Fruit fly (Drosophila melanogaster): ENCODE measurements around the gene CG14961.

The CG14961 gene

DNA sequence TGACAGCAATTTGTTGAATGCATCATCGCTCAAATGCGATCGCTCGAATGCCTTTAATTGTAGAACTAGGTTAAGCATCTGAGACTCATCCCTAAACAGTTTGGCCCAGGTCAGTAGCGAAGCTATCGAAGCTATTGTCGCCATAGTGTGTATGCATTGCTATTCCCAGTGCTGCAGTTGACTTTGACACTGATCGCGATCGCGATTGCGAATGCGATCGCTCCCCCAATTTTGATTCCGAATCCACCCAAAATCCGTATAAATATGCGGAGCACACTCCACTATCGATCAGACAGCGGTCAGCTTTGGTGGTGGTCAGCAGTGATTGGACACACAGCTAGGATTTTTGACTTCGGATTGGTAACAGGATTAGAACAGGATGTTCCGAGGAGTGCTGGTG, at the start of gene CG14961:
Gene CG14961, plus strand, starts transcription at position 301 of the 400 bp plus-strand sequence.
- TF ChIP-seq noc (tag; optimal IDR thresholded peaks at IDR 0.05): no peak

DNA sequence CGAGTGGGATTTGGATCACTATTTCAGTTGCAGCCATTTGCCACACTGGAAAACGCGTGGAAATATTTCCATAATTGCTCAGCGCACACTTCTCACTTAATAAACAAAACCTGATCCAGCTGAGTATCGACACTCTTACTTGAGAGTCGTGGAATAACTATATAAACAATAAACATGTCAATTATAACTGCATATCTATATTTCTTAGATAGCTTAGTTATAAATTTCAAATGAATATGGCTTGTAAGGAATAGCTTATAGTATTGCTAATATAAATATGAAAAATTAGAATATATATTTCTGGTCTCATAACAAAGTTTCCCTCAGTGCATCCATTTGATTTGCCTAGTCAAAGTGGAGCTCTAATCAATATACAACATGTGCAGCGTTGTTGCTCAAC, 46.6 kb upstream of the CG14961 start:
- no peak for TF ChIP-seq noc (tag; optimal IDR thresholded peaks at IDR 0.05)

DNA sequence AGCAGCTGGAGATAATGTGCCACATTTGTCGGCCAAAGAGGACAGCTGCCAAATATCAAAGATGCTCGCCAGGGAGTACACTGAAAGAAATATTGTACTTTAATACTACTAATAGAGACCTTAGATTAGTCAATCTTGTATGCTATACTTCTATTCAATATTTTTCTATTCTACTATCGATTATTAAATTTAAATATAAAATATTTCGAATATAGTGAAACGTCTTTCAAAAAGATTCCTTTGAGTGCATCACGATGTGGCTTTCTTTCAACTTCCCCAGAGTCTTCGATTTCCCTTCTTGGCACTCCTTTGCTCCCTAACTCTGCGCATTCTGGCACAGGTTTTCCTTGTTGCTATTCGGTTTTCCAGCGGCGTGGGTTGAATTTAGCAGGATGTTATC, 45.0 kb upstream of the CG14961 start:
- no peak for TF ChIP-seq noc (tag; optimal IDR thresholded peaks at IDR 0.05)

DNA sequence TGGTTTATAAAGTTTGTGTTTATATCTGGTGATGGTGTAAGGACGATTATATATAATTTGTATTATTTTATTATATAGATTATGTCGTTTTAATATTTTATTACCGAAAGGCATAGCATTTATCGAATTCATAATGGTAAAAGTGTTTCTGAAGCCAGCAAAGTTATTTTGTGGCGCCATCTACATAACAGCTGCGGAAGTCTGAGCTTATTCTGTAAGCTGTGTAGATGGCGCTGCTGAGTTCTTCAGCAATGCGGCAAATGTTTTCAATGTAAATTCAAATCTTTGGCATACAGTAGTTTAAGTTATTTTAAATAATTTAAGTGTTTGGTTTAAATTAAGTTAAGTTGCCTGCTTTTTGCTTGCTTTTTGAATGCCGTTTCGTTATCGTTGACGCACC, 41.4 kb upstream of the CG14961 start:
- no peak for TF ChIP-seq noc (tag; optimal IDR thresholded peaks at IDR 0.05)

DNA sequence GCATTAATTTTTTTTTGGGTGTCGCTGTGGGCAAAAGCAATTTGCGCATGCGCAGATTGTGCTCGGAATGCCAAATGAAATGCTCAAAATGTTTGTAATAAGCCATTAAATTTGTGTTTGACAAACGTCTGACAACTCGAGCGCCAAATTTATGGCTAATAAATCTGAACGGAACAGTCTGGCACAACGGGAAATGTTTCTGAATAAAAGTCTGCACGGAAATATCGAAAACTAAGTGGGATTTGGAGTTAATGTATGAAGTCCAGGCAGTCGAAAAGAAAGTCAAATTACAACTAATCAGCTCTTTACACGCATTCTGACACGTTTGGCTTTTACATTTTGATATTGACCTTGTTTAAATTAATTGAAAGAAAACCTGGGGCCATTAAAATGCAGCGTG, 38.7 kb upstream of the CG14961 start, which contains the start of gene CG12009:
Gene CG12009, plus strand, starts transcription at position 301 of the 400 bp plus-strand sequence.
- TF ChIP-seq noc (tag; optimal IDR thresholded peaks at IDR 0.05): no peak

DNA sequence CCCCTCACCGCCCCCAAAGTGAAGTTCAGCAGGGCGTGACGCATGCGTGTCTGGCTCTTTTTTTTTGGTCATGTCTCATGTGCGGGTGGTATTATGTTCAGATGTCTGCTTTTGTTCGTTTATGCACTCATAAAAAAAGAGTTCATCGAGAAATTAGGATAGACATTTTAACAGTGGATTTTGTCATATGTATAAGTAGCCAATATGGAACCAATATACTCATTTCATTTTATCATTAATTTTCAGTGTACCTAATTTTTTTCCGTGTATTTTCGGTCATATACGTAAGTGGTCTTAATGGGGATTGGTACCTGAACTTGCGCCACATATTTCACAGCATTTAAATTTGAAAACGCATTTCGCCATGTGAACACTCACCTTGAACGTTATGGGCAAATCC, 29.5 kb upstream of the CG14961 start:
- no peak for TF ChIP-seq noc (tag; optimal IDR thresholded peaks at IDR 0.05)

DNA sequence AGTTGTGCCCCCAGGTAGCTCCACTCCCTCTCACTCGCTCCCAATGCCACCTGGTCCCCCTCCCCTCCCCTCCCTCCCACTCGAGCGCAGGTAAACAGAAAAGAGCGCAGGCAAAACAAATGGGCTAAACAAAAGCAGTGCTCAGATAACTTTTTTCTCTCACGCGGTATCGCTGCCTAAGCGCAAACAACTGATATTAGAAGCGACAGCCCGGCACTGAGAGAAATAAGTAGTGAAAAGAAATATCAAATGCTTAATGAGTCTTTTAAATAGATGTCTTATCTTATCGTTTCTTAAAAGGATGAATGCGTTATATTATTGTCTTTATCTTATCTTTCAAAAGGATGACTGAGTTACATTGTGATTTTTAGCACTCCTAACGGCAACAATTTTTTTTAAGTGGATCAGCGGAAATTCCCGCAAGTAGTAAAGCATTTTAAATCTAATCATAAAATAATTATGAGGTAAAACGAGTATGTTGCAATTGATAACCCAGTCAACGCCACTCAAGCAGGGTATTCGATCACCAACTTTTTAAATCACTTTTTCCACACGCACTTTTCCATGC, 28.6 kb upstream of the CG14961 start:
- TF ChIP-seq noc (tag; optimal IDR thresholded peaks at IDR 0.05): peak; percentile 97

DNA sequence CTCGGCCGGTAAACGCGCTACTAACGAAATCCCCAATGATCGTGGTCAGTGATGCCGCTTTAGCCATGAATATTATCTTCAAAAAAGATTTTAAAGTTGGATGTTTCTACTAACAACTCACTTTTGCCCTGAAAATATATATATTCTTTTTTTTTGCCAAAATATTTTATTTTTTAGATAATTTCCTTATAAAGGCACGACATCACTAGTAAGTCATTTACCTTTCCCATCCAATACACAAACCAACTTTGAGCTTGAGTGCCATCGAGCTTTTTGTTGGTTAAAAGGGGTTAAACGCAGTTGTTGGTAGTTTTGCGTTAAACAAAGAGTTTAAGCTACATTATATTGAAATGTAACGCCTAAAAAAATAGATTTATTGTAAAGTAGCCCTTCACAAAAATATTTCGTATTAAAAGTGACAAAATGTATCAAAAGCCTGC, 26.8 kb upstream of the CG14961 start, which contains the start of gene CG14968:
Gene CG14968, minus strand, starts transcription at position 26 of the 440 bp plus-strand sequence.
- peak; percentile 96 for TF ChIP-seq noc (tag; optimal IDR thresholded peaks at IDR 0.05)

DNA sequence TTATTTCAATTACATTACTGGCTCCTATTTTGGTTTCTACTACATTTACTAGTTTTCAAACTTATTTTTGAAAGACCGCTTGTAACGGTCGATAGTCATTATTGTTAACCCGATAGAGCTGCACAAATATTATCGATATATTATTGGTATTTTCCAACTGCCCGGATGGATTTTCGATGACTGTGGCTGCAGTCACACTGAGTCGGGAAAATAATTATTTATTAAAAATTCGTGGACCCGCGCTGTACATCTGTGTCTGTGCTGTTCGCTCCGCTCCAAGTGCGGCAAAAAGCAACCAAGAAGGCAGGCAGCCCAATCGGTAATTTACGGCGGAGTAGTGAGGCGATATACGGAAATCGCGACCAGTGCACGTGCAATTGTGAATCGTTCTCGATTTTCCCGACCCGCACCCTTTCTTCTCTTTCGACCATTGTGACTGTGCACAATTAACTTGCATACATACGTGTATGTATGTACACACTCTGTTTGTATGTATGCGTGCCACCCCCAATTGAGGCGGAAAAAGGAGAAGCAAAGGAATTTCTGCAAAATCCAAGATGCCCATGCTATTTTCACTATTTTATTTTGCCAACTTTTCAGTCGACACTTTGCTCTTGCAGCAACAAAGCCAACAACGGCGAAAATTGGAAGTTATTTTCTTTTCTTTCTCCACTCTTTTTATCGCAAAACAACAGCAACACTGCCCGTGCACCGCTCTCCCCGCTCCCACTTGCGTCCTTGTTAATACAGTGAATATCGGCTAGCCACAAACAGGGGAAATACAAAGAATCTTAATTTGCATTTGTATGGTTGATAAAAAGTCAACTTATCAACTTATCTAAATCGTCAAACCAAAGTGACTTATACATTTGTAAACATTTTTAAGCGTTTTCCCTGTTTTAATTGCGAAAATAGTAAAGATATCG, 26.1 kb upstream of the CG14961 start, which contains the start of gene ZnT63C:
Gene ZnT63C, plus strand, starts transcription at position 175 of the 926 bp plus-strand sequence.
- TF ChIP-seq noc (tag; optimal IDR thresholded peaks at IDR 0.05): no peak

DNA sequence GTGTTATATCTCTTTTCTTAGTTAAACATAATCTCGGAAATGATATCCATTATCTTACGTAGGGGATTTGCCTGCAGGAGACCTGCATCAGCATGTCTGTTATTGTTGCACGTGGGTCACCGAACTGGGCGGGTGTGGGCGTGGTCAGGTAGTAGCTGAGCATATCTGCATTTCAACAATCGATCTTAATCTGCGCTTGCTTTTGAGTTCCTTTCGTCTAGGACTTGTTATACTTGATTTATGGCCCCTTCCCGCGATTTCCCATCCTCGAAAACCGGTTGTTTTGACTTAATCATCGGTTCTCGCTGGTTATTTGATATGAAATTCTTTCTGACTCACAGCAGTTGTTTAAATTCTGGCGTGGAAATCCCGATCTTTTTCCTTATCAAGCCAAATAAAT, 25.1 kb upstream of the CG14961 start:
- no peak for TF ChIP-seq noc (tag; optimal IDR thresholded peaks at IDR 0.05)

DNA sequence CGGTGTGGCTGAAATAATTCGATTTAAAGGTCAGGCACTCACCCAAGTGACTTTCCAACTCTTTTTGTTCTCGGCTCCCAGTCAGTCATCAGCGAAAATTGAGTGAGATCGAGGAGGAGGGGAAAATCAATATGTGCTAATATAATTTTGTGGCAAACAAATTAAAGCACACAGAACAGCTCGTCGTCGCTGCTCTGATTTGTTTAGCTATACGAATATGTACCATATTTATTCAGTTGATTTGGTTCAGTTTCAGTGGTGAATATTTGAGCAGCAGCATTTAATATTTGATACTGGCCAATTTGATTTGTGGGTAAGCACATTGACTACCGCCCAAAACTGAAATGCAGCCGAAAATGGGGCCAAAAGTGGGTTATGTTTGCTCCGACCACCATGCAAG, 24.4 kb upstream of the CG14961 start:
- no peak for TF ChIP-seq noc (tag; optimal IDR thresholded peaks at IDR 0.05)

DNA sequence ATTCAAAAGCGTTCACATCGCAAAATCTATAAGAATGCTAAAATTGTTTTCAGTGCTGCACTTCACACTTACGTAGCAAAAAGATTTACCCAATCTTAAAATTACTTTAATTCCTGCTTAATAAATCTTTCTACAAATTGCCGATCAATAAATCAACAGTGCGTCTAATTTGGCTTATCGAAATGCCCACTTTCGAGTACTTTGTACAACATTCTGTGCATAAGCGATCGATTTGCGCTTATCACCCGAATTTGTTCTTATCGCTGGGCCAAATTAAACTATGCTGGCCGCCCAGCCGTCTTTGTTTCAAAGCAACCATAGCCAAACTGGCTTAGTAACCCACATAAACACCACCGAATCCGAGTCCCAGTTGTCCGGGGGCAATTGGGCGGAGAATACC, 23.3 kb upstream of the CG14961 start:
- peak; percentile 83 for TF ChIP-seq noc (tag; optimal IDR thresholded peaks at IDR 0.05)

DNA sequence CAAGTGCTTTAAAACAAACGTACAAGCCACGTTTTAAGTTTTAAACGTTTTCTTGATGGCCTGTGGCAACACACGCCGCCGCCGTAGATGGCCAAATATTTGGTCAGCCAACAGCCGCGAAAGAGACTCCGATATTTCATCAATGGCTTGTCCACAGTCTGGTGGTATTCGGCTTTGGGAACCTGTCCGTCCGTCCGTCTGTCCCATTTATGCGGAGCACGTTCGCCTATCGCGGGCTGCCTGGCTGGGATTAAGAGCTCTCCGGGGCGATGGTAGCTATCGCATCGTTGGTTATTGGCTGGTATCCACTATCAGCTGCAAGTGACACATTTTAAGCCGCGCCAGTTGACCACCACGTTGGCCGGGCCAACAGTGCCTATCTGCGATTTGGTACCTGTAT, 22.3 kb upstream of the CG14961 start:
- TF ChIP-seq noc (tag; optimal IDR thresholded peaks at IDR 0.05): no peak

DNA sequence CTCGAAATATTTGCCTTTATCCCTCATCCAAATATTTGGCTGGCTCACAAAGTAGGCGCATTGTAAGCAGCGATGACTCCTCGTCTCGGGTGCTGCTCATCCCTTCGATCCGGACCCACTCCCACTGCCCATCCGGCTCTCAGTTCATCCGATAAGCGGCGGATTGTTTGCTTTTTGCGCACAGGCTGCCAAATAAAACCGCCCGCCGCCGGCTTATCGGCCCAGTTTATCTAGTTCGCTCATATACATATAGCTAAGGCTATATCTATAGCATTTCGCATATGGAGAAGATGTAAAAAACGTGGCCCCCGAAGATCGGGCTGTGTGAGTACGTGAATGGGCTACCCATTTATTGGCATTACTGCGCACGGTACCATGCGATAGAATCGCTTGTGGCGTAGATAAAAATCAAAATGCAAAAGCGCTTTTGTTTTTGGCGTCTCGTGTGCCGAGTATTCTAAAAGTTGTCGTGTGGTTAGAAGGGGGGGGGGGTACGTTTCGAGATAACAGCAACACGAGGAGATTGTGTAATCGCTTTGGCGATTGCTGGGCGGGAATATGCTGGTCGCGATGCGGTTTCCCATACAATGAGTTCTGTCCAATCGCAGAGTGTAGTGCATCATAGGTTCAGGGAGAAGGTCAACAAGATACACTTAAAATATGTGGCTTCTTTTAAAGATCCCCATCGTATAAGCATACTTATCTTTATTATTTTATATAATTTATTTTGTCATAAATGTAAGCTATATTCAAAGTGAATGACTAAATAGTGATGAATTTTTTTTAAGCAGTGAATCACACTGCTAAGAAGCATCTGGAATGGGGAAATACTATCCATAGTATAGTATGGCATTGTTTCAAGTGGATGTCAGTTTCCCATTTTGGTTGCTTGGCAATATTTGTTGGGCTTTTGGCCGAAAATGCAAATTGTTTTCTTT, 20.9 kb upstream of the CG14961 start:
- peak; percentile 49 for TF ChIP-seq noc (tag; optimal IDR thresholded peaks at IDR 0.05)

DNA sequence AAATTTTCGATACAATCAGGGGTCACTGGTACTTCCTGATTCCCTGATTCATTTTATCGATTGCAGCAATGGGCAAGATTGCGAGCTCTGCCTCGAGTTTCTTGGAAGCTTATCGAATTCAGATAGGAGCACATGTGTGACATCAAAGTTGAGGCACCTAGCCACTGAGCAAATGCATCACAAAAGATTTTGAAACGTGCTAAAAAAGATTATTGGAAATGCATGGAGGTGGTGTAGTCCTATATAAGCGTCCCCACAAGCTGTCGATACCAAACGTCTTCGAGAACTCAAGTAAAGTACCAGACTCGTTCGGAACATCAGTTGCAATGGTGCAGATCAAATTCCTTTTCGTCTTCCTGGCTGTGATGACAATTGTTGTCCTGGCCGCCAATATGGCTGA, 15.8 kb upstream of the CG14961 start, which contains the start of gene Drsl2:
Gene Drsl2, plus strand, starts transcription at position 301 of the 400 bp plus-strand sequence.
- no peak for TF ChIP-seq noc (tag; optimal IDR thresholded peaks at IDR 0.05)

DNA sequence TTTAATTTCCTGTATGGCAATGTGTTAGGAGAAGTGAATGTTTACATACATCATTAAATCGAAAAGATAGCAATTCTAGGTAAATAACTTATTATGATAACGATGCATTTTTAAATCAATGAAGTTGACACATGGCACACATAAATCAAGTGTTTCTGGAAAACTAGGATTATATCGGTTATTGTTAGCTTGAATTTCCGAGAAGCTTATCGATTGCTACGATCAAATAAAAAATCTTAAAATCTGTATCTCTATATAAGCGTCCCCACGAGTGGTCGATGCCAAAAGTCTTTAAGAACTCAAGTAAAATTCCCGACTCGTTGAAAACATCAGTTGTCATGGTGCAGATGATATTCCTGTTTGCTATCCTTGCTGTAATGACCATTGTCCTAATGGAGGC, 15.2 kb upstream of the CG14961 start, which contains the start of gene Drsl3:
Gene Drsl3, plus strand, starts transcription at position 301 of the 400 bp plus-strand sequence.
- TF ChIP-seq noc (tag; optimal IDR thresholded peaks at IDR 0.05): no peak
